Fruit fly (Drosophila melanogaster): ENCODE data around the gene IFT54.

Gene IFT54

dm6 chr3R:14302128-14302527 lies at the start of gene IFT54:
IFT54 (plus strand) TSS chr3R:14302428.
- TF ChIP-seq CG8478 (optimal IDR thresholded peaks at IDR 0.05) (no peak), CTCF (optimal IDR thresholded peaks at IDR 0.05) (no peak)

DNA sequence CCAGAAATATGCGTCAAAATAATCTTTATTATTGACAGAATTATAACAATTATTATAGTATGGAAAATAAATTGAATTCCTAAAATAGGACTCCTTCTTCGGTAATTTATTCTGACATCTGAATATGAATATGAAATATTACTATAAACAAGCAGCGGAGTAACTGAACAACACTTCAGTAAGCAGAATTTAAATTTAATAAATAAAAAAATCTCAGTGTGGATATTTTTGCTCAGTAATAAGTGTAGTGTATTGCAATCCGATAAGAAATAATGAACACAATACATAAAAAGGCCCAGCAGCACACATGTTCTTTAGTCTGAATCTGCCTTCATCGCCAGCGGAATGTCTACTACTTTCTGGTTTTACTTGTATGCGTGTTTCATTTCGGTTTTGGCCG lies 46.4 kb upstream of the IFT54 start, which contains the start of gene CG43179:
TSS of gene CG43179 (plus strand) at position 301 of the 400 bp plus-strand sequence.
- TF ChIP-seq CG8478 (optimal IDR thresholded peaks at IDR 0.05) (no peak), CTCF (optimal IDR thresholded peaks at IDR 0.05) (no peak)

DNA sequence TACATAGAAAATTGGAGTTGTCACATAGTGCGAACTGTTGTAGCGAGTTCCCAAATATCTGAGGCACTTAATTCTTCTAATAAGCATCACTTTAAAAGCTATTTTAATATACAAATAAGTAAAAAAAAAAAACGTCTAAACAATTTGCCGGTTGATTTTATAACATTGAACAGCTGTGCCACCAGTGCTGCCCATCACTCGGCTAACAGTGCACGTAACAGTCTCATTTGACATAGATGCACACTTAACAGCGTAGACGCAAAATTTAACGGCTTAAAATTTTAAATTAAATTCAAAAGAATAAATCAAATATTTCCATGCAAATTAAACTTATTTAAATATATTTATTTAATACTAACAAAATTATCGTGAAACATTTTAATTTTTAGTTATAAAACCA lies 42.4 kb upstream of the IFT54 start, which contains the start of gene MetRS-m:
TSS of gene MetRS-m (minus strand) at position 171 of the 400 bp plus-strand sequence.
- TF ChIP-seq CTCF (optimal IDR thresholded peaks at IDR 0.05) (no peak), CG8478 (optimal IDR thresholded peaks at IDR 0.05) (no peak)

DNA sequence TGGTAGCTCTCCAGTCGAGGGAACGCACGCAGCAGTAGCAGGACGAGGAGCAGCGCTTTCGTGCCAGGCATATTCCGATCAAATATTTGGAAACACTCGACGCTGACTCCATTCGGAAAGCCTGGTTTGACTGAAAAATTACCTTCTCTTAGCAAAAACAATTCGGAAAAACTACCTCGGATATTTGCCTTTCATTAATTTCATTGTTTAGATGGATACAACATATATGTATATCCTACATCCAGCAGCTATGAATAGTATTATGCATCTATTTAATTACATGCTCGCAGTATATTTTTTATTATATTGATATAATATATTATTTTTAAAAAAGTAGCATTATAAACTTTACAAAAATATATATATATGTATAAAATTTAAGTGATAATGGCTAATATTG lies 41.1 kb upstream of the IFT54 start, which contains the start of gene CG14840:
TSS of gene CG14840 (minus strand) at position 101 of the 400 bp plus-strand sequence.
- TF ChIP-seq CTCF (optimal IDR thresholded peaks at IDR 0.05) (no peak), CG8478 (optimal IDR thresholded peaks at IDR 0.05) (no peak)

DNA sequence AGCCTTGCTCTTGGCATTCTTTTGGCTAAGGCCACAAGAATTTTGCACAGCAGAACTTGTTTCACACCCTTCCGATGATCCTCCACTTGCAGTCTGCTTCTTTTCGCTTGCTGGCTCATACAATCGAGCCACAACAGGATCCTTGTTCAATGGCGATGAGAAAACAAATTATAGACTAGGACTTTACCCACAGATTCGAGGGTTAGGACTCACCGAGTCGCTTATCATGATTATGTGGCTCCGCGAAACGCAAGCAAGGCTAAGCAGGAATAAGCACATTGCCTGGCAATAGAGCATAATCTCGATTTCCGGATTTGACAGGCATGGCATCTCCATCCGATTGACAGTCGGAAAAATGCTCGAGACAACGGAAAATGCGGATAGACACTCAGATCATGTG lies 40.1 kb upstream of the IFT54 start, which contains the start of the genes CG14839 and CG14841:
TSS of gene CG14839 (plus strand) at position 301 of the 400 bp plus-strand sequence.
TSS of gene CG14841 (minus strand) at position 332 of the 400 bp plus-strand sequence.
- TF ChIP-seq CG8478 (optimal IDR thresholded peaks at IDR 0.05) = no peak
- TF ChIP-seq CTCF (optimal IDR thresholded peaks at IDR 0.05) = no peak

- TF ChIP-seq CTCF (optimal IDR thresholded peaks at IDR 0.05) (no peak), CG8478 (optimal IDR thresholded peaks at IDR 0.05) (no peak)
These were observed 26.6 kb upstream of the IFT54 start for dm6 chr3R:14275519-14276172.

DNA sequence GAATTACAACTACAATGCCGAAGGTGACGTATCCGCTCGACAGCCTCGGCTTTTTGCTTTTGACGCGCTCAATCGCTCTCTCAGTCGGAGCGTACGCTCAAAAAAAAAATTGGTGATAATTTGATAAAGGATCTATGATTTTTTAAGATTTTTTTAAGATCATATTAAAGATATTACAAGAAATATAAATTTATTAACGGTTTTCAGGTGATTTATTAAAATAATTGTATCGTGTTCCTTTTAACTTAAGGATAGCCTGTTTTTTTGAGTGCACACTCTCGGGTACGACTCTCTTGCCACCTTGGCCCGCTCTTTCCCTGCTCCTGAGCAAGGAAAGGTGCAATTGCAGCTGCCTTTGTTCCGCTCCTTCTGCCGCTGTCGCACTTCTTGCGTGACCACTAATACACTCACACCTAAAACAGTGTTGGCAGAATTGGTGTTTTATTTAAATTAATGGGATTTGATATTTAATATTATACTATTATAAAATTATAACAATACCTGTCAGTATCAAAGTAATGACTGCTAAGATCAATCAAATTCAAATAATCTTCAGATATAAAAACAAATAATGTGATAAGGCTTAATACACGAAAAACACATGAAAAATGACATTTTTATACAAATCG lies 24.2 kb upstream of the IFT54 start:
- TF ChIP-seq CG8478 (optimal IDR thresholded peaks at IDR 0.05) (no peak), CTCF (optimal IDR thresholded peaks at IDR 0.05) (no peak)

DNA sequence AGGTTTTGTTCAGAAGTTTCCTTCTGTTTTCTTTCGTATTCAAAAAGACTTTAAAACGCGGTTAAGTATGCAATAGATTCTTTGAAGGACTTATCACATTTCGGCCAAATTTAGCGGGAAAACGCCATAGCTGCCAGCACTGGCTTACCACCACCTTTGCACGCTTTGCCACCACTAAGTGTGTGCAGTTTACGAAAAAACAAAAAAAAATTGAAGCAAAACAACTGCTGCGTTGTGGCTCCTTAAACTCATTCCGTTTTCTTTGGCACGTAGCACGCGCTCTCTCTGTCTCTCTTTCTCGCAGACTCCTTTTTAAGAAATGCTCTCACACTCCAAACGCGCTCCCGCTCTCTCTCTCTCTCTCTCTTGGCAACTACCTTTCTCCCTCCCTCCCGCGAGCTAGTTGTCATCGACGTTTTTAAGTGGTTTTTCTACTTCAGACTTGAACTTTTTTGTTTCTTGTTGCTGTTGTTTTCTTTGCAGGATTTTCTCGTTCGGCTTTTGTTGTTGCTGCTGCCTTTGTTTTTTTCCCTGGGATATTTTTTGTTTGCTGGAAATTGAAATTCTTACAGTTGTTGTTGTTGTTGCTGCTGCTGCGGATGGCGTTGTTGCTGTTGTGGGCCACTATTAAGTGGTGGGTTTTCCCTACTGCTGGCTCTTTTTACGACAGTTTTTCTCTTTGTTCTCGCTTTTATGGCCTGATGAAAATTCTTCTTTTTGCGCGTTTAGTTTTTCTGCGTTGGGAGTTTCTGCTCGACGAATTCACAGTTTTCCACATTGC lies 23.5 kb upstream of the IFT54 start:
- TF ChIP-seq CG8478 (optimal IDR thresholded peaks at IDR 0.05) (no peak), CTCF (optimal IDR thresholded peaks at IDR 0.05) (no peak)

- no peak for TF ChIP-seq CG8478 (optimal IDR thresholded peaks at IDR 0.05)
- TF ChIP-seq CTCF (optimal IDR thresholded peaks at IDR 0.05) = no peak
These were observed 22.8 kb upstream of the IFT54 start for dm6 chr3R:14279311-14279998.

DNA sequence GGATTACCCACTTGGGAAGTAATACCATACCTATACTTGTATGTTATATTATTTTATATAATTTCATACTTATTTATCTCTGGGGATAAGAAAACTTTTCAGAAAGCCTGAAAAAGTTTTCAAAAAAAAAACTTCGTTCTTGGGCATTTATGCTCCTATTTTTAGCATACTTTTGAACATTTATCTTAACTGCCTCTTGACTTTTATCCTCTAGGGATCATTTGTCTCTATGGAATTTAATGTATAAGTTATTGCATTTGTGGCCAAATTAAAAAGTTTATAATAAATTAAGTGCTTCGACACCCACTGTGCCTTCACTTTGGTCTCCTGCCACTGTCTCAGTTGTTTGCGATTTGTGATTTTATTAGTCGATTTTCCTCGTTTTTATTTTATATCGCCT lies 21.9 kb upstream of the IFT54 start:
- TF ChIP-seq CG8478 (optimal IDR thresholded peaks at IDR 0.05) = no peak
- TF ChIP-seq CTCF (optimal IDR thresholded peaks at IDR 0.05) = no peak

- TF ChIP-seq CTCF (optimal IDR thresholded peaks at IDR 0.05) = no peak
- no peak for TF ChIP-seq CG8478 (optimal IDR thresholded peaks at IDR 0.05)
These were observed 19.8 kb upstream of the IFT54 start for dm6 chr3R:14282215-14283041.

dm6 chr3R:14283042-14283626 lies 19.1 kb upstream of the IFT54 start:
- TF ChIP-seq CTCF (optimal IDR thresholded peaks at IDR 0.05) (no peak), CG8478 (optimal IDR thresholded peaks at IDR 0.05) (no peak)

dm6 chr3R:14283754-14284421 lies 18.3 kb upstream of the IFT54 start:
- TF ChIP-seq CG8478 (optimal IDR thresholded peaks at IDR 0.05) (no peak), CTCF (optimal IDR thresholded peaks at IDR 0.05) (no peak)

Measured in S2 (cell line).